Fruit fly (Drosophila melanogaster): Measurements from ENCODE around the gene Acsx1L.

Gene Acsx1L

dm6 chr3R:19773125-19773524 is at the start of gene Acsx1L:
Acsx1L (minus strand) TSS chr3R:19773225.
- no peak for TF ChIP-seq Dll (optimal IDR thresholded peaks at IDR 0.05)
- no peak for TF ChIP-seq CG8478 (optimal IDR thresholded peaks at IDR 0.05)
- TF ChIP-seq psq (optimal IDR thresholded peaks at IDR 0.05): no peak
- TF ChIP-seq EcR (GFP tag; optimal IDR thresholded peaks at IDR 0.05): no peak
- no peak for TF ChIP-seq usp (GFP tag; optimal IDR thresholded peaks at IDR 0.05)
- no peak for TF ChIP-seq pan (optimal IDR thresholded peaks at IDR 0.05)

dm6 chr3R:19822138-19822537 is 49.1 kb upstream of the Acsx1L start:
- TF ChIP-seq EcR (GFP tag; optimal IDR thresholded peaks at IDR 0.05): no peak
- no peak for TF ChIP-seq pan (optimal IDR thresholded peaks at IDR 0.05)
- TF ChIP-seq psq (optimal IDR thresholded peaks at IDR 0.05): no peak
- TF ChIP-seq usp (GFP tag; optimal IDR thresholded peaks at IDR 0.05): no peak

- TF ChIP-seq psq (optimal IDR thresholded peaks at IDR 0.05) (no peak), Dll (optimal IDR thresholded peaks at IDR 0.05) (no peak), usp (GFP tag; optimal IDR thresholded peaks at IDR 0.05) (no peak), EcR (GFP tag; optimal IDR thresholded peaks at IDR 0.05) (no peak), pan (optimal IDR thresholded peaks at IDR 0.05) (no peak), CG8478 (optimal IDR thresholded peaks at IDR 0.05) (no peak)
These were observed 48.0 kb upstream of the Acsx1L start for dm6 chr3R:19820994-19821393.

DNA sequence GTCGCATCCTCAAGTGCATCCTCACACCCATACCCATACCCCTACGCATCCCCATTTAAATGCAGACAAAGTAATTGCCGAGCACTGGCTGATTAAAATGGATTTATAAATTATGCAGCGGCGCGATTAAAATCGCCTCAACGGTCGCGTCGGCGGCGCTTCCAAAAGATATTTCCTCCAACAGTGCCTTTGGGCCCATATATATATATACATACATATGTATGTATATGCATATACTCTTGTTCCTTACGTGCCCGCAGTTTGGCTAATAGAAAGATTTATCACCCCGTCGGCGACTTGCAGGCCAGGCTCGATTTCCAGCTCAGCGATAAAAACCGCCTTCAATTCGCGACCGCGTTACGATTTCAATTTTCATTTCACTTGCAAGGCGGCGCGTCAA is 43.7 kb upstream of the Acsx1L start:
- TF ChIP-seq CG8478 (optimal IDR thresholded peaks at IDR 0.05): no peak

DNA sequence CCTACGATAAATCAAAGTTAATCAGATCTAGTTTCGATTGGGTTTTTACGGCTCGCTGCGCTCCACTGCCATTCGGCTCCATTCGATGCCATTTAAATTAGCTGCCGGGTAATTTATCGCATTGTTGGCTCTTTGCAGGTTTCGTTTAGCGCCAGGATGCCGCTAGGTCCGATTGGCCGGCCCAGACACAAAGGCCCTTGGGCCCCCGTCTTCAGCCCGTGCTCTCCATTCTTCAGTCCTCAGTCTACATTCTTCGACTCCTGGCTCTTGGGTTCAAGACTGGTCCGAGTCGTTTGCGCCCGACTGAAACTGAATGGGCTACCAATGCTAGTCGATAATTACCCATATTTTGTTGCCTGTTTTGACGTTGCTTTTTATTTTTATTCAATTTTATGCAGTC is 40.2 kb upstream of the Acsx1L start:
- no peak for TF ChIP-seq CG8478 (optimal IDR thresholded peaks at IDR 0.05)
- no peak for TF ChIP-seq psq (optimal IDR thresholded peaks at IDR 0.05)
- no peak for TF ChIP-seq pan (optimal IDR thresholded peaks at IDR 0.05)
- no peak for TF ChIP-seq Dll (optimal IDR thresholded peaks at IDR 0.05)
- TF ChIP-seq EcR (GFP tag; optimal IDR thresholded peaks at IDR 0.05): no peak
- TF ChIP-seq usp (GFP tag; optimal IDR thresholded peaks at IDR 0.05): no peak

DNA sequence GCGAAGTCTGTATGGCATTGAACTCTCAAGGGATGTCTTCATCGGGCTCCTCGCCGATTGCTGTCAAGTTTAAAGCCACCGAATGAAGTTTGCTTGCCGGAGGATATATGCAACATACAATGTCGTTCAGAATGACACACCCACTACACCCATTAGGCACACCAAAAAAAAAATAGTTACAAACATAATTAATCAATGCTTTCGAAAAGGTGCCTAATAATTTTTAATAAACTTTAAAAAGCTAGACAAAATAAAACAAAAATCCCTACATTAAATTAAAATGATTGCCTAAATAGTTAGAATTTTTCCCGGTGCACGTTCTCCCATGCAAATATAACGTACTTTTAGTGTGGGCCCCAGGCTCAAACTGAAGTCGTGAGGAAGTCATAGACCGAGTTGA is 39.4 kb upstream of the Acsx1L start:
- TF ChIP-seq psq (optimal IDR thresholded peaks at IDR 0.05): no peak
- no peak for TF ChIP-seq EcR (GFP tag; optimal IDR thresholded peaks at IDR 0.05)
- TF ChIP-seq usp (GFP tag; optimal IDR thresholded peaks at IDR 0.05): no peak
- no peak for TF ChIP-seq CG8478 (optimal IDR thresholded peaks at IDR 0.05)
- no peak for TF ChIP-seq pan (optimal IDR thresholded peaks at IDR 0.05)
- TF ChIP-seq Dll (optimal IDR thresholded peaks at IDR 0.05): no peak

DNA sequence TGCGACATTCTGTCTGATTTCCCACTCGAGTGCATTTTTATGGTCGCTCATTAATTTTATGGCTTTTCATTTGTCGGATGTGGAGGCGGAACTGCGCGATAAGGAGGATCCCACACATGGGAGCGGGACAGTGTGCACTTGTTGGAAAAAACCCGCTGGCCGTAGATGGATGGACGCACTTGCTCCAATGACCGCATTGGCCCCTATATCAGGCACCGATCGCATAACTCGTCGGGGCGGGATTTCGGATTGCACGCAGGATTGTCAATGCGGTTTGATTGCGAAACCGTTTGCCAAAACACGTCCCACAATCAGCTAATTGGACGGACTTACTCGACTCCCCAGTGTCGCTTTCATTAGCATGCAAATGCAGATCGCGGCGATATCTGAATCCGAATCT is 38.5 kb upstream of the Acsx1L start:
- TF ChIP-seq psq (optimal IDR thresholded peaks at IDR 0.05): no peak

DNA sequence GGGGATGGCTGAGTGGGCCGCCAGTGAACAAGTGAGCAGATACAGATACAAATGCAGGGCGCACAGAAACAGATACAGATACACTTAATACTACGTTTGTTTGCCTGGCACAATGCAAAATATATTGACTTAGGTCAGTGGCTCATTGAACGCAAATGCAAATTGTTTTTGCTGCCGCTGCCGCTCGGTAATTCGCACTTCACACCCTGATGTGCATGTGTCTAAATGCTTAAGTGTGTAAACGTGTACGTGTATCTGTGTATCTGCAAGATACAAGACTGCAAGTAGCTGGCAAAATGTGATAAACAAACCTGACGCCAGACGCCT is 35.4 kb upstream of the Acsx1L start:
- no peak for TF ChIP-seq EcR (GFP tag; optimal IDR thresholded peaks at IDR 0.05)
- no peak for TF ChIP-seq pan (optimal IDR thresholded peaks at IDR 0.05)
- TF ChIP-seq usp (GFP tag; optimal IDR thresholded peaks at IDR 0.05): no peak
- TF ChIP-seq psq (optimal IDR thresholded peaks at IDR 0.05): no peak
- no peak for TF ChIP-seq CG8478 (optimal IDR thresholded peaks at IDR 0.05)
- no peak for TF ChIP-seq Dll (optimal IDR thresholded peaks at IDR 0.05)

- TF ChIP-seq psq (optimal IDR thresholded peaks at IDR 0.05) (no peak), usp (GFP tag; optimal IDR thresholded peaks at IDR 0.05) (no peak), Dll (optimal IDR thresholded peaks at IDR 0.05) (no peak), pan (optimal IDR thresholded peaks at IDR 0.05) (no peak), CG8478 (optimal IDR thresholded peaks at IDR 0.05) (no peak), EcR (GFP tag; optimal IDR thresholded peaks at IDR 0.05) (no peak)
These were observed 34.9 kb upstream of the Acsx1L start for dm6 chr3R:19807745-19808429.

DNA sequence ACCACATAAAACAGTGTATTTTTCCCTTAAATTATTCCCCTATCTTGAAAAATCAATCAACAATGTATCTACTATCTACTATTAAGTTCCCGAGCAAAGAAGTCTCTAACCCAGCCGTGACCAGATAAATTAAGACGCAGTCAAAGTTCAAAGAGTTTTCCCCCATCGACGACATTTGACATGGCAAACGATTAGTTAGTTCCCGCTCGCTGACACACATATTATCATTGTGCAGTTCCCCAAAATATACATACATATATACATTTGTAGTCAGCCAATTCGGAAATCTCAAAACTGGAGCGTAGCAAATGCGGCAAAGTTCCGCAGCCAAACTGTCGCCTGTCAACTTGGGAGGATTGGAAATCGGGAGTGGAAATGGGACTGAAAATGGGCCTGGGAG is 34.1 kb upstream of the Acsx1L start:
- TF ChIP-seq EcR (GFP tag; optimal IDR thresholded peaks at IDR 0.05): no peak
- no peak for TF ChIP-seq CG8478 (optimal IDR thresholded peaks at IDR 0.05)
- no peak for TF ChIP-seq usp (GFP tag; optimal IDR thresholded peaks at IDR 0.05)
- TF ChIP-seq psq (optimal IDR thresholded peaks at IDR 0.05): no peak
- TF ChIP-seq pan (optimal IDR thresholded peaks at IDR 0.05): no peak
- TF ChIP-seq Dll (optimal IDR thresholded peaks at IDR 0.05): no peak

DNA sequence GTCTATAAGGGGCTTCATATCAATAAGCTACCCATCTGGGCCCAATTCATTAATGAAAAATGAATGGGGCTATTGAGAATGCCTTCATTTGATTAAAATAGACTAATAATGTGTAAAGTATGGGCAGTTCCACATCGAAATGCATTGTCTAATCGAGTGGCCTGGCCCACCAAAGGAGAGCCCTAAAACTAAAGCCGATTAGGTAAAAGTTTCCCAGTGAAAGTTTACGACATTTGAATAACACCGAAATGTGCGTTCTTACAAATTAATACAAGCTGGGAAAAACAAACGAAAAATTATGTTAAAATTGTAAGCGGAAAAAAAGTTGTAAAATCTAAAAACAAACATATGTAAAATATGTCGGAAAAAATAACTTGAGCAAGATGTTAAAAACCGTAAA is 31.9 kb upstream of the Acsx1L start:
- TF ChIP-seq EcR (GFP tag; optimal IDR thresholded peaks at IDR 0.05) (no peak), psq (optimal IDR thresholded peaks at IDR 0.05) (no peak), Dll (optimal IDR thresholded peaks at IDR 0.05) (no peak), pan (optimal IDR thresholded peaks at IDR 0.05) (no peak), CG8478 (optimal IDR thresholded peaks at IDR 0.05) (no peak), usp (GFP tag; optimal IDR thresholded peaks at IDR 0.05) (no peak)

- TF ChIP-seq psq (optimal IDR thresholded peaks at IDR 0.05) (no peak), CG8478 (optimal IDR thresholded peaks at IDR 0.05) (no peak), usp (GFP tag; optimal IDR thresholded peaks at IDR 0.05) (no peak), EcR (GFP tag; optimal IDR thresholded peaks at IDR 0.05) (no peak), pan (optimal IDR thresholded peaks at IDR 0.05) (no peak), Dll (optimal IDR thresholded peaks at IDR 0.05) (no peak)
These were observed 30.5 kb upstream of the Acsx1L start for dm6 chr3R:19803539-19803938.

DNA sequence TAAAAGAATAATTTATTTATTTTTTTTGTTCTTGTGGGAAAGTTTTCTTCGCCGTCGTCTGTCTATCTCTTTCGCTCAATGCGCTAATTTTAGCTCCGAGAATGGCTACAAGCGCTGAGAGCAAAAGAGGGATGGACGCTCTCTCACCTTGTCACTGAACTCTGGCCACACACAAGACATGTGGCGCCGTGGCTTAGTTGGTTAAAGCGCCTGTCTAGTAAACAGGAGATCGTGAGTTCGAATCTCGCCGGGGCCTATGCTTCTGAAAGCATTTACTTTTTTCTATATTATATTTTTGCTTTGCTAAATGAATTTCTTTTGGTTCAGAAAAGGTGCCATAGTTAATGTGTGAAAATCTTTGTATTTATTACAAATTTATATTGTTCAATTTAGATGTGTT is 29.5 kb upstream of the Acsx1L start:
- TF ChIP-seq EcR (GFP tag; optimal IDR thresholded peaks at IDR 0.05) (no peak), pan (optimal IDR thresholded peaks at IDR 0.05) (no peak), CG8478 (optimal IDR thresholded peaks at IDR 0.05) (no peak), psq (optimal IDR thresholded peaks at IDR 0.05) (no peak), usp (GFP tag; optimal IDR thresholded peaks at IDR 0.05) (no peak), Dll (optimal IDR thresholded peaks at IDR 0.05) (no peak)
